Fruit fly (Drosophila melanogaster) whole organism, embryonic: ENCODE measurements around the gene Atg18b.

Experiments used
- CG15011 ChIP-seq: fragments of 200-800 bp; sonication (Bioruptor generic); optimal IDR thresholded peaks from 3 replicates; lab custom pipeline; 2018; ENCODE audit warnings: missing biosample characterization, mild to moderate bottlenecking, missing genetic modification characterization
- CG31365 ChIP-seq: fragments of 200-800 bp; sonication (Bioruptor generic); optimal IDR thresholded peaks from 2 replicates; lab custom pipeline; 2018; ENCODE audit warnings: missing biosample characterization, mild to moderate bottlenecking, missing genetic modification characterization
- CG4854 ChIP-seq: fragments of 200-800 bp; sonication (Bioruptor generic); optimal IDR thresholded peaks from 2 replicates; lab custom pipeline; 2016; ENCODE audit warnings: missing biosample characterization, missing genetic modification characterization, inconsistent platforms
- Max ChIP-seq: fragments of 200-800 bp; sonication (Bioruptor generic); optimal IDR thresholded peaks from 2 replicates; lab custom pipeline; 2016; ENCODE audit warnings: missing biosample characterization, mild to moderate bottlenecking, missing genetic modification characterization
- jigr1 ChIP-seq: fragments of 200-800 bp; sonication (Bioruptor generic); IDR thresholded peaks from 3 replicates; pipeline ENCODE4 v1.3.6; 2022; ENCODE audit warnings: missing biosample characterization, missing genetic modification characterization
- lola ChIP-seq, 3 experiments: fragments of >200 bp in 2 of 3; fragments of 200-800 bp in 1 of 3; sonication (Bioruptor generic) in 1 of 3; optimal IDR thresholded peaks; 2 replicates each; lab custom pipeline; 2017 to 2019; ENCODE audit warnings: missing biosample characterization in 3 of 3, missing genetic modification characterization in 3 of 3, mild to moderate bottlenecking in 1 of 3, moderate library complexity in 1 of 3
- psq ChIP-seq: fragments of 200-800 bp; sonication (Bioruptor generic); optimal IDR thresholded peaks from 2 replicates; lab custom pipeline; 2017; ENCODE audit warnings: missing biosample characterization, missing genetic modification characterization
- sd ChIP-seq: fragments of 200-800 bp; sonication (Bioruptor generic); optimal IDR thresholded peaks from 3 replicates; lab custom pipeline; 2018; ENCODE audit warnings: missing biosample characterization, mild to moderate bottlenecking, missing genetic modification characterization, moderate library complexity
- sens-2 ChIP-seq: fragments of 200-800 bp; sonication (Bioruptor generic); IDR thresholded peaks from 2 replicates; pipeline ENCODE4 v1.3.6; 2022; ENCODE audit warnings: missing biosample characterization, missing genetic modification characterization
- unpg ChIP-seq: fragments of 200-800 bp; sonication (Bioruptor generic); optimal IDR thresholded peaks from 3 replicates; lab custom pipeline; 2018; ENCODE audit warnings: missing biosample characterization, mild to moderate bottlenecking, missing genetic modification characterization, moderate library complexity

- TF ChIP-seq psq (GFP tag; lab: Kevin White, UChicago) (no peak), CG4854 (no peak), unpg (GFP tag; lab: Kevin White, UChicago) (no peak), CG15011 (GFP tag; lab: Kevin White, UChicago) (no peak), jigr1 (GFP tag; lab: Robert Waterston, UW) (no peak), sens-2 (GFP tag; lab: Robert Waterston, UW) (no peak), sd (tag; lab: Kevin White, UChicago) (no peak), CG31365 (no peak), Max (GFP tag; lab: Kevin White, UChicago) (no peak), lola (GFP tag; optimal IDR thresholded peaks at IDR 0.05; lab: Kevin White, UChicago) (no peak)
Measured at dm6 chr2L:21246687-21247086, 26.3 kb upstream of the Atg18b start.
